Fruit fly (Drosophila melanogaster) whole organism, embryonic: ENCODE data around the gene CG32267.

Experiments used
- B-H2 ChIP-seq: fragments of 200-800 bp; sonication (Bioruptor generic); optimal IDR thresholded peaks from 2 replicates; lab custom pipeline; 2018; ENCODE audit warnings: missing biosample characterization, mild to moderate bottlenecking, missing genetic modification characterization
- BEAF-32 ChIP-seq: fragments of 200-800 bp; sonication (Bioruptor generic); optimal IDR thresholded peaks from 3 replicates; lab custom pipeline; 2017; ENCODE audit warnings: missing biosample characterization, missing genetic modification characterization, mild to moderate bottlenecking, moderate library complexity, missing genetic modification reagents
- CG10267 ChIP-seq: fragments of 200-800 bp; sonication (Bioruptor generic); optimal IDR thresholded peaks from 2 replicates; lab custom pipeline; 2018; ENCODE audit warnings: missing biosample characterization, mild to moderate bottlenecking, missing genetic modification characterization, moderate library complexity
- CG10462 ChIP-seq: fragments of 200-800 bp; sonication (Bioruptor generic); optimal IDR thresholded peaks from 2 replicates; lab custom pipeline; 2016; ENCODE audit warnings: missing biosample characterization, missing genetic modification characterization
- CG12155 ChIP-seq: fragments of 200-800 bp; sonication (Bioruptor generic); optimal IDR thresholded peaks from 3 replicates; lab custom pipeline; 2016; ENCODE audit warnings: missing biosample characterization, missing genetic modification characterization
- CG12219 ChIP-seq: fragments of 200-800 bp; sonication (Bioruptor generic); optimal IDR thresholded peaks from 3 replicates; lab custom pipeline; 2018; ENCODE audit warnings: missing biosample characterization, mild to moderate bottlenecking, missing genetic modification characterization
- CG15479 ChIP-seq: fragments of 200-800 bp; sonication (Bioruptor generic); optimal IDR thresholded peaks from 3 replicates; lab custom pipeline; 2019; ENCODE audit warnings: missing biosample characterization, mild to moderate bottlenecking, missing genetic modification characterization, moderate library complexity
- CG1647 ChIP-seq: fragments of 200-800 bp; sonication (Bioruptor generic); optimal IDR thresholded peaks from 3 replicates; lab custom pipeline; 2016; ENCODE audit warnings: missing biosample characterization, missing genetic modification characterization
- CG17802 ChIP-seq: fragments of 200-800 bp; sonication (Bioruptor generic); optimal IDR thresholded peaks from 2 replicates; lab custom pipeline; 2018; ENCODE audit warnings: missing biosample characterization, mild to moderate bottlenecking, missing genetic modification characterization, moderate library complexity
- CG2129 ChIP-seq: fragments of 200-800 bp; sonication (Bioruptor generic); IDR thresholded peaks from 2 replicates; pipeline ENCODE4 v1.3.6; 2022; ENCODE audit warnings: missing biosample characterization, missing genetic modification characterization; ENCODE audit not compliant: partially characterized antibody
- CG30020 ChIP-seq: fragments of 200-800 bp; optimal IDR thresholded peaks from 2 replicates; lab custom pipeline; 2019; ENCODE audit warnings: missing biosample characterization, mild to moderate bottlenecking, missing genetic modification characterization, moderate library complexity
- CG31224 ChIP-seq: fragments of 200-800 bp; sonication (Bioruptor generic); IDR thresholded peaks from 2 replicates; pipeline ENCODE4 v1.3.6; 2022; ENCODE audit warnings: missing biosample characterization, missing genetic modification characterization
- CG31441 ChIP-seq: fragments of 200-800 bp; sonication (Bioruptor generic); IDR thresholded peaks from 2 replicates; pipeline ENCODE4 v1.3.6; 2022; ENCODE audit warnings: missing biosample characterization, missing genetic modification characterization
- CG34224 ChIP-seq: fragments of 200-800 bp; sonication (Bioruptor generic); IDR thresholded peaks from 3 replicates; pipeline ENCODE4 v1.3.6; 2022; ENCODE audit warnings: missing biosample characterization, missing genetic modification characterization; ENCODE audit not compliant: partially characterized antibody
- CG42726 ChIP-seq: fragments of 200-800 bp; sonication (Bioruptor generic); IDR thresholded peaks from 2 replicates; pipeline ENCODE4 v1.3.6; 2022; ENCODE audit warnings: missing biosample characterization, missing genetic modification characterization; ENCODE audit not compliant: partially characterized antibody
- CG6689 ChIP-seq: fragments of 200-800 bp; sonication (Bioruptor generic); IDR thresholded peaks from 2 replicates; pipeline ENCODE4 v1.3.6; 2022; ENCODE audit warnings: missing biosample characterization, missing genetic modification characterization
- CG7271 ChIP-seq: fragments of 200-800 bp; sonication (Bioruptor generic); optimal IDR thresholded peaks from 2 replicates; lab custom pipeline; 2018; ENCODE audit warnings: missing biosample characterization, mild to moderate bottlenecking, missing genetic modification characterization, moderate library complexity
- CG8359 ChIP-seq: fragments of 200-800 bp; sonication (Bioruptor generic); optimal IDR thresholded peaks from 2 replicates; lab custom pipeline; 2017; ENCODE audit warnings: missing biosample characterization, mild to moderate bottlenecking, missing genetic modification characterization, borderline replicate concordance
- CG9727 ChIP-seq: fragments of 200-800 bp; sonication (Bioruptor generic); optimal IDR thresholded peaks from 3 replicates; lab custom pipeline; 2017; ENCODE audit warnings: missing biosample characterization, mild to moderate bottlenecking, missing genetic modification characterization
- CTCF ChIP-seq: fragments of 200-800 bp; sonication (Bioruptor generic); optimal IDR thresholded peaks from 2 replicates; lab custom pipeline; 2017; ENCODE audit warnings: missing biosample characterization, mild to moderate bottlenecking, missing genetic modification characterization, moderate library complexity
- CoRest ChIP-seq: fragments of 200-800 bp; sonication (Bioruptor generic); optimal IDR thresholded peaks from 3 replicates; lab custom pipeline; 2018; ENCODE audit warnings: missing biosample characterization, mild to moderate bottlenecking, missing genetic modification characterization, moderate library complexity
- Ets65A ChIP-seq: fragments of 200-800 bp; sonication (Bioruptor generic); peaks from one replicate; lab custom pipeline; 2016; ENCODE audit warnings: missing biosample characterization, missing genetic modification characterization
- Fer3 ChIP-seq: fragments of 200-800 bp; sonication (Bioruptor generic); optimal IDR thresholded peaks from 2 replicates; lab custom pipeline; 2018; ENCODE audit warnings: missing biosample characterization, mild to moderate bottlenecking, missing genetic modification characterization, moderate library complexity
- NC2β ChIP-seq: fragments of 200-800 bp; sonication (Bioruptor generic); optimal IDR thresholded peaks from 2 replicates; lab custom pipeline; 2016; ENCODE audit warnings: missing biosample characterization, missing genetic modification characterization
- Oli ChIP-seq: fragments of 200-800 bp; sonication (Bioruptor generic); optimal IDR thresholded peaks from 2 replicates; lab custom pipeline; 2018; ENCODE audit warnings: missing biosample characterization, mild to moderate bottlenecking, missing genetic modification characterization, moderate library complexity
- Rx ChIP-seq: fragments of 200-800 bp; sonication (Bioruptor generic); IDR thresholded peaks from 2 replicates; pipeline ENCODE4 v1.3.6; 2022; ENCODE audit warnings: missing biosample characterization, missing genetic modification characterization
- Sox100B ChIP-seq: fragments of 200-800 bp; sonication (Bioruptor generic); optimal IDR thresholded peaks from 3 replicates; lab custom pipeline; 2018; ENCODE audit warnings: missing biosample characterization, mild to moderate bottlenecking, missing genetic modification characterization
- Sry-β ChIP-seq: fragments of 200-800 bp; sonication (Bioruptor generic); optimal IDR thresholded peaks from 2 replicates; lab custom pipeline; 2018; ENCODE audit warnings: missing biosample characterization, mild to moderate bottlenecking, missing genetic modification characterization, moderate library complexity
- Xrp1 ChIP-seq: fragments of 200-800 bp; sonication (Bioruptor generic); IDR thresholded peaks from 2 replicates; pipeline ENCODE4 v1.3.6; 2022; ENCODE audit warnings: missing biosample characterization, missing genetic modification characterization
- abd-A ChIP-seq: fragments of 200-800 bp; sonication (Bioruptor generic); optimal IDR thresholded peaks from 3 replicates; lab custom pipeline; 2019; ENCODE audit warnings: missing biosample characterization, mild to moderate bottlenecking, missing genetic modification characterization, moderate library complexity
- az2 ChIP-seq: fragments of 200-800 bp; sonication (Bioruptor generic); optimal IDR thresholded peaks from 3 replicates; lab custom pipeline; 2016; ENCODE audit warnings: missing biosample characterization, missing genetic modification characterization
- bowl ChIP-seq: fragments of 200-800 bp; sonication (Bioruptor generic); IDR thresholded peaks from 2 replicates; pipeline ENCODE4 v1.3.6; 2022; ENCODE audit warnings: missing biosample characterization, missing genetic modification characterization
- bsh ChIP-seq, 2 experiments: fragments of 200-800 bp; sonication (Bioruptor generic); optimal IDR thresholded peaks; 2 replicates each; lab custom pipeline; 2017 to 2018; ENCODE audit warnings: mild to moderate bottlenecking in 2 of 2, missing biosample characterization in 2 of 2, missing genetic modification characterization in 2 of 2, moderate library complexity in 1 of 2
- caup ChIP-seq: fragments of 200-800 bp; sonication (Bioruptor generic); optimal IDR thresholded peaks from 3 replicates; lab custom pipeline; 2017; ENCODE audit warnings: missing biosample characterization, mild to moderate bottlenecking, missing genetic modification characterization, moderate library complexity; ENCODE audit not compliant: severe bottlenecking
- crc ChIP-seq: fragments of 200-800 bp; sonication (Bioruptor generic); optimal IDR thresholded peaks from 2 replicates; lab custom pipeline; 2016; ENCODE audit warnings: missing biosample characterization, missing genetic modification characterization
- exex ChIP-seq: fragments of 200-800 bp; sonication (Bioruptor generic); optimal IDR thresholded peaks from 4 replicates; lab custom pipeline; 2018; ENCODE audit warnings: missing biosample characterization, mild to moderate bottlenecking, missing genetic modification characterization, moderate library complexity
- fd3F ChIP-seq: fragments of 200-800 bp; sonication (Bioruptor generic); optimal IDR thresholded peaks from 2 replicates; lab custom pipeline; 2018; ENCODE audit warnings: missing biosample characterization, mild to moderate bottlenecking, missing genetic modification characterization, moderate library complexity
- gce ChIP-seq: fragments of 200-800 bp; sonication (Bioruptor generic); IDR thresholded peaks from 3 replicates; pipeline ENCODE4 v1.3.6; 2022; ENCODE audit warnings: missing biosample characterization, missing genetic modification characterization
- gcm ChIP-seq: fragments of 200-800 bp; sonication (Bioruptor generic); optimal IDR thresholded peaks from 2 replicates; lab custom pipeline; 2019; ENCODE audit warnings: missing biosample characterization, mild to moderate bottlenecking, missing genetic modification characterization, moderate library complexity
- grn ChIP-seq: fragments of 200-800 bp; sonication (Bioruptor generic); optimal IDR thresholded peaks from 3 replicates; lab custom pipeline; 2017; ENCODE audit warnings: missing biosample characterization, missing genetic modification characterization
- gsb ChIP-seq: fragments of 200-800 bp; sonication (Bioruptor generic); IDR thresholded peaks from 2 replicates; pipeline ENCODE4 v1.3.6; 2022; ENCODE audit warnings: missing biosample characterization, missing genetic modification characterization
- inv ChIP-seq: fragments of 200-800 bp; sonication (Bioruptor generic); IDR thresholded peaks from 2 replicates; pipeline ENCODE4 v1.3.6; 2022; ENCODE audit warnings: missing biosample characterization, missing genetic modification characterization; ENCODE audit not compliant: partially characterized antibody
- mam ChIP-seq: fragments of 200-800 bp; sonication (Bioruptor generic); optimal IDR thresholded peaks from 3 replicates; lab custom pipeline; 2016; ENCODE audit warnings: missing biosample characterization, missing genetic modification characterization
- nerfin-2 ChIP-seq: fragments of 200-800 bp; sonication (Bioruptor generic); IDR thresholded peaks from 2 replicates; pipeline ENCODE4 v1.3.6; 2022; ENCODE audit warnings: missing biosample characterization, missing genetic modification characterization; ENCODE audit not compliant: partially characterized antibody
- pho ChIP-seq: fragments of 200-800 bp; sonication (Bioruptor generic); optimal IDR thresholded peaks from 2 replicates; lab custom pipeline; 2016; ENCODE audit warnings: missing biosample characterization, missing genetic modification characterization
- ro ChIP-seq: fragments of 200-800 bp; sonication (Bioruptor generic); IDR thresholded peaks from 2 replicates; pipeline ENCODE4 v1.3.6; 2022; ENCODE audit warnings: missing biosample characterization, missing genetic modification characterization
- sim ChIP-seq: fragments of 200-800 bp; sonication (Bioruptor generic); IDR thresholded peaks from 2 replicates; pipeline ENCODE4 v1.3.6; 2022; ENCODE audit warnings: missing biosample characterization, missing genetic modification characterization
- slbo ChIP-seq: fragments of 200-800 bp; sonication (Bioruptor generic); IDR thresholded peaks from 2 replicates; pipeline ENCODE4 v1.3.6; 2022; ENCODE audit warnings: missing biosample characterization, missing genetic modification characterization
- sob ChIP-seq: fragments of 200-800 bp; sonication (Bioruptor generic); IDR thresholded peaks from 2 replicates; pipeline ENCODE4 v1.3.6; 2022; ENCODE audit warnings: missing biosample characterization, missing genetic modification characterization
- toy ChIP-seq: fragments of 200-800 bp; sonication (Bioruptor generic); IDR thresholded peaks from 2 replicates; pipeline ENCODE4 v1.3.6; 2022; ENCODE audit warnings: missing biosample characterization, missing genetic modification characterization
- zen ChIP-seq: fragments of 200-800 bp; sonication (Bioruptor generic); optimal IDR thresholded peaks from 3 replicates; lab custom pipeline; 2018; ENCODE audit warnings: missing biosample characterization, mild to moderate bottlenecking, missing genetic modification characterization, moderate library complexity

The CG32267 gene

DNA sequence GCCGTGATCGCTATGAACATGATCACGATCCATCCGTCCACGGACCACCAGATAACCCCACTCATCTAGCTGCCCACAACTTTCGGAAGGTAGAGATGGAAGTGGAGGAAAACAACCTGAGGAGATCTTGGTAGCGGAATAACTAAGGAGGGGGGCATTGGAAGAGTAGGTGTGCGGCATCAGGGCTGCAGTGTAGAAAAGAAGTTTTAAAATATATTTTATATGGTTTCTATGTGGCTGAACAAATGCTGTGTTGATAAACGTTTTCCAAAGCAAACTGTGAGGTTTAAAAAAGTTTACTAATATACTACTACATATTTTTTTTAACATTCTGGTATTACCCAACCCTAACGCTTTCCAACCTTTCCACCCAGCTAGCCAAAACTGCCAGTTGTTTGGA lies 37.0 kb downstream of the CG32267 start (continued):
- TF ChIP-seq CG42726 (GFP tag; lab: Robert Waterston, UW) (no peak), Oli (tag; lab: Kevin White, UChicago) (peak; percentile 34), CG31441 (GFP tag; lab: Robert Waterston, UW) (peak; percentile 61), CoRest (tag; lab: Kevin White, UChicago) (peak; percentile 39), CTCF (GFP tag; lab: Kevin White, UChicago) (no peak), CG2129 (GFP tag; lab: Robert Waterston, UW) (no peak), ro (GFP tag; lab: Robert Waterston, UW) (no peak), CG9727 (GFP tag; lab: Kevin White, UChicago) (no peak), BEAF-32 (no peak), gsb (GFP tag; lab: Robert Waterston, UW) (no peak), Sox100B (peak; percentile 18), slbo (GFP tag; lab: Robert Waterston, UW) (peak; percentile 46; the same call in 1 of the 2 replicates), caup (no peak), az2 (GFP tag; lab: Kevin White, UChicago) (peak; percentile 20), CG30020 (tag; lab: Kevin White, UChicago) (no peak), sim (no peak), Fer3 (tag; lab: Kevin White, UChicago) (no peak), gce (GFP tag; lab: Robert Waterston, UW) (0 out of 3 replicates have a peak, but pooled peaks have one; percentile 14), zen (tag; lab: Kevin White, UChicago) (no peak), Sry-β (GFP tag; lab: Kevin White, UChicago) (no peak), NC2β (GFP tag; lab: Kevin White, UChicago) (no peak), bsh (GFP tag; optimal IDR thresholded peaks at IDR 0.05; lab: Kevin White, UChicago) (peak in 1 of 2 experiments; percentile 74), sob (GFP tag; lab: Robert Waterston, UW) (0 out of 2 replicates have a peak, but pooled peaks have one; percentile 36), CG12155 (no peak), fd3F (GFP tag; lab: Kevin White, UChicago) (no peak), CG10267 (tag; lab: Kevin White, UChicago) (peak; percentile 30), exex (tag; lab: Kevin White, UChicago) (no peak), CG6689 (GFP tag; lab: Robert Waterston, UW) (peak; percentile 34; the same call in 1 of the 2 replicates), pho (GFP tag; lab: Kevin White, UChicago) (no peak), abd-A (tag; lab: Kevin White, UChicago) (no peak), CG12219 (GFP tag; lab: Kevin White, UChicago) (peak; percentile 10), Rx (GFP tag; lab: Robert Waterston, UW) (no peak), CG1647 (GFP tag; lab: Kevin White, UChicago) (no peak), mam (GFP tag; lab: Kevin White, UChicago) (no peak), CG17802 (tag; lab: Kevin White, UChicago) (no peak), CG15479 (GFP tag; lab: Kevin White, UChicago) (no peak), CG8359 (no peak), CG10462 (GFP tag; lab: Kevin White, UChicago) (no peak), CG31224 (GFP tag; lab: Robert Waterston, UW) (no peak), Ets65A (GFP tag; lab: Kevin White, UChicago) (no peak), grn (GFP tag; lab: Kevin White, UChicago) (no peak), inv (GFP tag; lab: Robert Waterston, UW) (no peak), Xrp1 (GFP tag; lab: Robert Waterston, UW) (peak; percentile 79), B-H2 (GFP tag; lab: Kevin White, UChicago) (no peak), toy (GFP tag; lab: Robert Waterston, UW) (no peak), gcm (GFP tag; lab: Kevin White, UChicago) (peak; percentile 23), CG7271 (no peak), nerfin-2 (GFP tag; lab: Robert Waterston, UW) (no peak), CG34224 (no peak), crc (GFP tag; lab: Kevin White, UChicago) (no peak), bowl (GFP tag; lab: Robert Waterston, UW) (no peak)
